Worm (Caenorhabditis elegans) whole organism, early embryonic: Measurements from ENCODE around the gene unc-68.

Source experiments
- B0310.2 ChIP-seq: sonication (generic microtip); optimal IDR thresholded peaks from 2 replicates; lab custom pipeline; 2016; ENCODE audit warnings: mild to moderate bottlenecking, missing genetic modification characterization, missing compliant biosample characterization
- F13C5.2 ChIP-seq: sonication (generic microtip); optimal IDR thresholded peaks from 2 replicates; lab custom pipeline; 2017; ENCODE audit warnings: mild to moderate bottlenecking, missing genetic modification characterization, inconsistent platforms, missing compliant biosample characterization
- aly-1 ChIP-seq: sonication (generic microtip); optimal IDR thresholded peaks from 2 replicates; lab custom pipeline; 2016; ENCODE audit warnings: missing genetic modification characterization, missing compliant biosample characterization
- ama-1 ChIP-seq: fragments of 150-350 bp; optimal IDR thresholded peaks from 2 replicates; lab custom pipeline; 2014
- ceh-13 ChIP-seq: fragments of 200-800 bp; sonication (Bioruptor generic); optimal IDR thresholded peaks from 2 replicates; lab custom pipeline; 2018; ENCODE audit warnings: mild to moderate bottlenecking, missing genetic modification characterization, missing compliant biosample characterization
- ceh-36 ChIP-seq: sonication (generic microtip); optimal IDR thresholded peaks from 2 replicates; lab custom pipeline; 2016; ENCODE audit warnings: missing genetic modification characterization, inconsistent platforms, missing compliant biosample characterization
- ets-7 ChIP-seq: sonication (generic microtip); optimal IDR thresholded peaks from 2 replicates; lab custom pipeline; 2016; ENCODE audit warnings: missing genotype, missing genetic modification characterization, missing compliant biosample characterization
- flt-1 ChIP-seq: fragments of 200-800 bp; sonication (Bioruptor generic); IDR thresholded peaks from 2 replicates; pipeline ENCODE4 v1.3.6; 2022; ENCODE audit warnings: missing genetic modification characterization, missing compliant biosample characterization
- hmbx-1 ChIP-seq: sonication (generic microtip); optimal IDR thresholded peaks from 2 replicates; lab custom pipeline; 2016; ENCODE audit warnings: mild to moderate bottlenecking, missing genetic modification characterization, missing compliant biosample characterization
- hmg-4 ChIP-seq: fragments of 200-800 bp; sonication (Bioruptor generic); optimal IDR thresholded peaks from 2 replicates; lab custom pipeline; 2018; ENCODE audit warnings: mild to moderate bottlenecking, missing genetic modification characterization, missing compliant biosample characterization
- hnd-1 ChIP-seq: sonication (generic microtip); optimal IDR thresholded peaks from 2 replicates; lab custom pipeline; 2016; ENCODE audit warnings: missing genetic modification characterization, missing compliant biosample characterization
- pes-1 ChIP-seq: fragments of 200-800 bp; sonication (Bioruptor generic); IDR thresholded peaks from 2 replicates; pipeline ENCODE4 v1.3.6; 2022; ENCODE audit warnings: missing genetic modification reagents, missing genetic modification characterization, missing compliant biosample characterization
- scrt-1 ChIP-seq: fragments of 200-800 bp; sonication (Bioruptor generic); IDR thresholded peaks from 2 replicates; pipeline ENCODE4 v1.3.6; 2022; ENCODE audit warnings: missing genetic modification characterization, missing compliant biosample characterization
- sea-1 ChIP-seq: fragments of 200-800 bp; sonication (Bioruptor generic); conservative IDR thresholded peaks from 2 replicates; pipeline ENCODE4 v1.3.6; 2022; ENCODE audit warnings: missing genetic modification characterization, missing compliant biosample characterization
- tbx-11 ChIP-seq: fragments of 200-800 bp; sonication (Bioruptor generic); IDR thresholded peaks from 2 replicates; pipeline ENCODE4 v1.3.6; 2022; ENCODE audit warnings: missing genetic modification characterization, missing compliant biosample characterization
- tbx-37 ChIP-seq: fragments of 200-800 bp; sonication (Bioruptor generic); conservative IDR thresholded peaks from 2 replicates; pipeline ENCODE4 v1.3.6; 2022; ENCODE audit warnings: missing genetic modification reagents, missing genetic modification characterization, missing compliant biosample characterization
- tra-4 ChIP-seq: sonication (generic microtip); optimal IDR thresholded peaks from 2 replicates; lab custom pipeline; 2017; ENCODE audit warnings: missing genetic modification characterization, missing compliant biosample characterization

Gene unc-68

DNA sequence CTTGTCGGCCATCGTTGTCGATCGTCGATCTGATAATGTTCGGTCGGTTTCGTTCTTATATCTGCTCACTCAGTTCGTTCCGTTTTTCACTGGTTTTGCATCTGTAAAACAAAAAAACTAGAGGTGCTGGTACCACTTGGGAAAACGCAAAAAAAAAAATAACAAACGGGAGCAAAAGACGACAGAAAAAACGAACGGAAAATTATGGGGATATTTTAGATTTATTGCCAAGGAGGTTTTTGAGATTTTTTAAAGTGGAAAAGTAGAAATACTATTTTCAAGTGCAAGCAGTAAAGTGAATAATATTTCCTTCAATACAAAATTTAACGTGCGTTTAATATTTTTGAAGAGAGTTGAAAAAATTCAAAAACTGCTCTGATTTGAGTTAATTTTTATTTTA is at the start of gene unc-68:
unc-68 (minus strand) TSS at position 101 of the 400 bp plus-strand sequence.
- TF ChIP-seq flt-1 (GFP tag; lab: Robert Waterston, UW), result no peak
- no peak for TF ChIP-seq tra-4
- TF ChIP-seq hnd-1 (tag; lab: Kevin White, UChicago), result no peak
- TF ChIP-seq sea-1, result no peak
- TF ChIP-seq F13C5.2 (tag; lab: Kevin White, UChicago), result no peak
- no peak for TF ChIP-seq aly-1
- no peak for TF ChIP-seq B0310.2 (tag; lab: Kevin White, UChicago)
- no peak for TF ChIP-seq scrt-1 (GFP tag; lab: Robert Waterston, UW)
- TF ChIP-seq hmg-4 (GFP tag; lab: Kevin White, UChicago), result no peak
- no peak for TF ChIP-seq ceh-13 (GFP tag; lab: Kevin White, UChicago)
- TF ChIP-seq pes-1 (GFP tag; lab: Robert Waterston, UW), result no peak
- no peak for TF ChIP-seq ama-1 (lab: Kevin White, UChicago)
- no peak for TF ChIP-seq tbx-37 (GFP tag; lab: Robert Waterston, UW)
- no peak for TF ChIP-seq ets-7 (tag; lab: Kevin White, UChicago)
- TF ChIP-seq hmbx-1 (tag; lab: Kevin White, UChicago), result no peak
- TF ChIP-seq ceh-36, result no peak

DNA sequence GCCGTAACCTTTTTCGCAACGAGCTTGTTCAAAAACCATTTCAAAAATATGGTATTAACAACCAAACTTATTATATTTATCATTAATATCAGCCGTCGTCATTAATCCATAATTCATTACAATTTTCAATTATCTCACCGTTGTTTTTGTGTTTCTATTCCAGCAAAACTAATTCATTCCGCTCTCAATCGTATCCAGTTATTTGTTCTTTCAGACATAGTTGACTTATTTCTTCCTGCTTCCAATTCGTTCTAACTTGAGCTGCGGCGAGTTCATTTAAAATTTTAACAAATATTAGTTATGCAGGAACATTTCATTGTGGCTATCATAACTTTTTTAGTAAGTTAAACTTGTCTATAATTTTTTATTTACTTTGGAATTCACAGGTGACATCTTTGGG is 47.2 kb upstream of the unc-68 start, which contains the start of gene srx-16:
srx-16 (plus strand) TSS at position 301 of the 400 bp plus-strand sequence.
- TF ChIP-seq tra-4, result no peak
- TF ChIP-seq hmg-4 (GFP tag; lab: Kevin White, UChicago), result no peak
- TF ChIP-seq tbx-11 (GFP tag; lab: Robert Waterston, UW), result no peak
- TF ChIP-seq ama-1 (lab: Kevin White, UChicago), result no peak
- TF ChIP-seq flt-1 (GFP tag; lab: Robert Waterston, UW), result no peak
- TF ChIP-seq sea-1, result no peak
- no peak for TF ChIP-seq hnd-1 (tag; lab: Kevin White, UChicago)
- TF ChIP-seq aly-1, result no peak
- TF ChIP-seq tbx-37 (GFP tag; lab: Robert Waterston, UW), result no peak
- TF ChIP-seq hmbx-1 (tag; lab: Kevin White, UChicago), result no peak
- no peak for TF ChIP-seq pes-1 (GFP tag; lab: Robert Waterston, UW)
- TF ChIP-seq ceh-13 (GFP tag; lab: Kevin White, UChicago), result no peak
- no peak for TF ChIP-seq scrt-1 (GFP tag; lab: Robert Waterston, UW)
- no peak for TF ChIP-seq F13C5.2 (tag; lab: Kevin White, UChicago)
- no peak for TF ChIP-seq ets-7 (tag; lab: Kevin White, UChicago)
- no peak for TF ChIP-seq ceh-36
- TF ChIP-seq B0310.2 (tag; lab: Kevin White, UChicago), result no peak

DNA sequence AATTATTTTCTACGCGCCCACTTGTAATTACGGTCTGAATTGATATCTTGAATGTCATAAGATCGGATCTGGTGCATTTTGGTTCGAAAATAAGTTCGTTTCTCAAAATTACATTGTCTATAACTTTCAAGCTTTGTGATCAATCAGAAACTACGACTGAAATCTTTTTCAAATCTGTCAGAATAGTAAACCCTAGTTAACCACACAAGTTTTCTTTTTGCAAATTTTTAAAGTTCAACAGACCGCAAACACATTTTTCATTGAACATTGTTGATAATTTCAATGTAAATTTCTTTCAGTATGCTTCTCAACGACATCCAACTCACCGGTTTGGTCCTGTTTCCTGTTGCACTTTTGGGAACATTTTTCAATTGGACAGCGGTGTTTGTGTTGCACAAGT is 42.7 kb upstream of the unc-68 start, which contains the start of gene srx-59:
srx-59 (plus strand) TSS at position 301 of the 400 bp plus-strand sequence.
- TF ChIP-seq ceh-36 (no peak), B0310.2 (tag; lab: Kevin White, UChicago) (no peak), ama-1 (lab: Kevin White, UChicago) (no peak), scrt-1 (GFP tag; lab: Robert Waterston, UW) (no peak), hmg-4 (GFP tag; lab: Kevin White, UChicago) (no peak), flt-1 (GFP tag; lab: Robert Waterston, UW) (no peak), F13C5.2 (tag; lab: Kevin White, UChicago) (no peak), tbx-11 (GFP tag; lab: Robert Waterston, UW) (no peak), hnd-1 (tag; lab: Kevin White, UChicago) (no peak), ets-7 (tag; lab: Kevin White, UChicago) (no peak), hmbx-1 (tag; lab: Kevin White, UChicago) (no peak)

ce11 chrV:6969950-6970532 is 41.2 kb upstream of the unc-68 start, which contains the start of gene ptr-15:
Gene ptr-15, minus strand, starts transcription at chrV:6970000.
- TF ChIP-seq tbx-11 (GFP tag; lab: Robert Waterston, UW) (no peak), tbx-37 (GFP tag; lab: Robert Waterston, UW) (no peak), sea-1 (no peak), scrt-1 (GFP tag; lab: Robert Waterston, UW) (no peak), flt-1 (GFP tag; lab: Robert Waterston, UW) (no peak)

ce11 chrV:6956237-6956636 is 27.4 kb upstream of the unc-68 start, which contains the start of gene mec-1:
Gene mec-1, plus strand, starts transcription at chrV:6956537.
- TF ChIP-seq tbx-11 (GFP tag; lab: Robert Waterston, UW), result no peak
- no peak for TF ChIP-seq hmg-4 (GFP tag; lab: Kevin White, UChicago)
- no peak for TF ChIP-seq tbx-37 (GFP tag; lab: Robert Waterston, UW)

DNA sequence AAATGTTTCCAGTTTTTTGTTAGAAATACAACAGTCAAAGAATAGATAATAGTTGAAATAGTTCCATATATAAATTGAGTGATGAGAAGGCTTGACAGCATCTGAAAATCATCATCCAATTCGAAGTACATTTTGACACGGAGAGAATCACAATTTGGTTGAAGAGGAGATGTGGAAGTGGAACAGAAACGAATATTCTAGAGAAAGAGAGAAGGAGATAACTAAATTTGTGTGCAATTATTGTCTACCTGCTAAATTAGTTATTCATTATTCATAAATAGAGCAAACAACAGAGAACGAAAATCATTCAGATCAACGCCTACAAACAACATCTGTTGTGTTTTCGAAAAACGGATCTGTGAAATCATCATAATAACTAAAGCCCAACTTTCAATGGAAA is 25.0 kb upstream of the unc-68 start, which contains the start of gene srg-31:
srg-31 (minus strand) TSS at position 101 of the 400 bp plus-strand sequence.
- no peak for TF ChIP-seq tbx-11 (GFP tag; lab: Robert Waterston, UW)
- no peak for TF ChIP-seq ceh-36
- no peak for TF ChIP-seq ets-7 (tag; lab: Kevin White, UChicago)
- no peak for TF ChIP-seq tra-4
- no peak for TF ChIP-seq scrt-1 (GFP tag; lab: Robert Waterston, UW)
- TF ChIP-seq hnd-1 (tag; lab: Kevin White, UChicago), result no peak
- TF ChIP-seq ama-1 (lab: Kevin White, UChicago), result no peak
- no peak for TF ChIP-seq pes-1 (GFP tag; lab: Robert Waterston, UW)
- no peak for TF ChIP-seq F13C5.2 (tag; lab: Kevin White, UChicago)
- TF ChIP-seq aly-1, result no peak
- no peak for TF ChIP-seq hmbx-1 (tag; lab: Kevin White, UChicago)
- no peak for TF ChIP-seq flt-1 (GFP tag; lab: Robert Waterston, UW)
- TF ChIP-seq sea-1, result no peak
- no peak for TF ChIP-seq hmg-4 (GFP tag; lab: Kevin White, UChicago)
- TF ChIP-seq tbx-37 (GFP tag; lab: Robert Waterston, UW), result no peak
- no peak for TF ChIP-seq B0310.2 (tag; lab: Kevin White, UChicago)
- TF ChIP-seq ceh-13 (GFP tag; lab: Kevin White, UChicago), result no peak

- TF ChIP-seq ceh-13 (GFP tag; lab: Kevin White, UChicago) (no peak), scrt-1 (GFP tag; lab: Robert Waterston, UW) (no peak), hmg-4 (GFP tag; lab: Kevin White, UChicago) (no peak), tbx-11 (GFP tag; lab: Robert Waterston, UW) (no peak), sea-1 (no peak), ets-7 (tag; lab: Kevin White, UChicago) (no peak), flt-1 (GFP tag; lab: Robert Waterston, UW) (no peak), aly-1 (no peak), hmbx-1 (tag; lab: Kevin White, UChicago) (no peak), pes-1 (GFP tag; lab: Robert Waterston, UW) (no peak), B0310.2 (tag; lab: Kevin White, UChicago) (no peak), tbx-37 (GFP tag; lab: Robert Waterston, UW) (no peak), ama-1 (lab: Kevin White, UChicago) (no peak), tra-4 (no peak), ceh-36 (no peak), F13C5.2 (tag; lab: Kevin White, UChicago) (no peak), hnd-1 (tag; lab: Kevin White, UChicago) (no peak)
These were observed 22.5 kb upstream of the unc-68 start, which contains the start of gene T07H8.11 for ce11 chrV:6951306-6951705. Gene T07H8.11, minus strand, starts transcription at chrV:6951406.
